Worm (Caenorhabditis elegans) whole organism, L2 larva: Measurements from ENCODE around the gene nhr-92.
"Not testable (repeated sequence)": the region's sequence is repeated elsewhere in the genome, so short reads cannot be mapped to it uniquely, and the experiment has no call there.

Source experiments
- F13H6.1 ChIP-seq: sonication (generic microtip); optimal IDR thresholded peaks from 2 replicates; lab custom pipeline; 2016; ENCODE audit warnings: missing genetic modification characterization, missing compliant biosample characterization
- Y55F3AM.14 ChIP-seq: fragments of 200-800 bp; sonication (Bioruptor generic); optimal IDR thresholded peaks from 2 replicates; lab custom pipeline; 2018; ENCODE audit warnings: mild to moderate bottlenecking, missing genetic modification characterization, missing compliant biosample characterization
- ZK546.5 ChIP-seq: sonication (generic microtip); optimal IDR thresholded peaks from 2 replicates; lab custom pipeline; 2017; ENCODE audit warnings: missing biosample characterization, missing genetic modification characterization
- alr-1 ChIP-seq: fragments of 150-350 bp; optimal IDR thresholded peaks from 2 replicates; lab custom pipeline; 2014; ENCODE audit warnings: missing biosample characterization, missing genetic modification characterization
- ama-1 ChIP-seq: fragments of 150-350 bp; optimal IDR thresholded peaks from 2 replicates; lab custom pipeline; 2018; ENCODE audit warnings: inconsistent platforms
- blmp-1 ChIP-seq: sonication (generic microtip); optimal IDR thresholded peaks from 2 replicates; lab custom pipeline; 2017; ENCODE audit warnings: missing genetic modification characterization, mild to moderate bottlenecking, missing compliant biosample characterization, antibody characterized with exemption, moderate library complexity; ENCODE audit not compliant: insufficient read depth
- ceh-16 ChIP-seq: fragments of 150-350 bp; optimal IDR thresholded peaks from 2 replicates; lab custom pipeline; 2014; ENCODE audit warnings: missing biosample characterization, missing genetic modification characterization
- ceh-82 ChIP-seq: fragments of 150-350 bp; optimal IDR thresholded peaks from 2 replicates; lab custom pipeline; 2014; ENCODE audit warnings: missing biosample characterization, missing genetic modification characterization
- crh-2 ChIP-seq: sonication (generic microtip); optimal IDR thresholded peaks from 2 replicates; lab custom pipeline; 2017; ENCODE audit warnings: missing biosample characterization, missing genetic modification characterization
- elt-1 ChIP-seq: fragments of 150-350 bp; optimal IDR thresholded peaks from 2 replicates; lab custom pipeline; 2014; ENCODE audit warnings: missing biosample characterization, missing genetic modification characterization
- fos-1 ChIP-seq: fragments of 150-350 bp; optimal IDR thresholded peaks from 2 replicates; lab custom pipeline; 2014; ENCODE audit warnings: missing biosample characterization, missing genetic modification characterization
- gmeb-1 ChIP-seq: fragments of 150-350 bp; optimal IDR thresholded peaks from 2 replicates; lab custom pipeline; 2014; ENCODE audit warnings: missing biosample characterization, missing genetic modification characterization
- lin-11 ChIP-seq: fragments of 150-350 bp; sonication (generic microtip); optimal IDR thresholded peaks from 2 replicates; lab custom pipeline; 2014; ENCODE audit warnings: missing biosample characterization, missing genetic modification characterization, inconsistent platforms, mixed read lengths
- lin-13 ChIP-seq: fragments of 150-350 bp; optimal IDR thresholded peaks from 2 replicates; lab custom pipeline; 2014; ENCODE audit warnings: missing biosample characterization, missing genetic modification reagents, missing genetic modification characterization
- lin-39 ChIP-seq: fragments of 150-350 bp; optimal IDR thresholded peaks from 2 replicates; lab custom pipeline; 2014; ENCODE audit warnings: missing biosample characterization, missing genetic modification reagents, missing genetic modification characterization
- lsy-2 ChIP-seq, 2 experiments: fragments of 150-350 bp in 1 of 2; sonication (generic microtip) in 1 of 2; optimal IDR thresholded peaks; 2 replicates each; lab custom pipeline; 2014 to 2017; ENCODE audit warnings: missing biosample characterization in 2 of 2, missing genetic modification characterization in 2 of 2
- mbf-1 ChIP-seq: sonication (generic microtip); optimal IDR thresholded peaks from 2 replicates; lab custom pipeline; 2017; ENCODE audit warnings: missing biosample characterization, missing genetic modification characterization
- mdl-1 ChIP-seq, 2 experiments: fragments of 150-350 bp in 1 of 2; sonication (generic microtip) in 1 of 2; optimal IDR thresholded peaks; 2 replicates each; lab custom pipeline; 2017; ENCODE audit warnings: missing biosample characterization in 2 of 2, missing genetic modification characterization in 2 of 2
- nhr-10 ChIP-seq: sonication (generic microtip); optimal IDR thresholded peaks from 2 replicates; lab custom pipeline; 2017; ENCODE audit warnings: missing biosample characterization, missing genetic modification characterization
- nhr-11 ChIP-seq: fragments of 150-350 bp; optimal IDR thresholded peaks from 2 replicates; lab custom pipeline; 2014; ENCODE audit warnings: missing biosample characterization, missing genetic modification characterization
- nhr-12 ChIP-seq: fragments of 150-350 bp; optimal IDR thresholded peaks from 2 replicates; lab custom pipeline; 2014; ENCODE audit warnings: missing biosample characterization, missing genetic modification characterization
- nhr-129 ChIP-seq: fragments of 150-350 bp; optimal IDR thresholded peaks from 2 replicates; lab custom pipeline; 2014; ENCODE audit warnings: missing biosample characterization, missing genetic modification characterization
- nhr-21 ChIP-seq: fragments of 150-350 bp; optimal IDR thresholded peaks from 2 replicates; lab custom pipeline; 2014; ENCODE audit warnings: missing biosample characterization, missing genetic modification characterization
- nhr-23 ChIP-seq: fragments of 150-350 bp; optimal IDR thresholded peaks from 2 replicates; lab custom pipeline; 2014; ENCODE audit warnings: missing biosample characterization, missing genetic modification reagents, missing genetic modification characterization
- nhr-237 ChIP-seq: fragments of 150-350 bp; optimal IDR thresholded peaks from 2 replicates; lab custom pipeline; 2014; ENCODE audit warnings: missing biosample characterization, missing genetic modification characterization
- nhr-25 ChIP-seq: fragments of 150-350 bp; sonication (generic microtip); optimal IDR thresholded peaks from 3 replicates; lab custom pipeline; 2014; ENCODE audit warnings: missing biosample characterization, missing genetic modification characterization
- nhr-6 ChIP-seq: fragments of 150-350 bp; optimal IDR thresholded peaks from 2 replicates; lab custom pipeline; 2014; ENCODE audit warnings: missing biosample characterization, missing genetic modification characterization
- nhr-77 ChIP-seq: fragments of 150-350 bp; optimal IDR thresholded peaks from 2 replicates; lab custom pipeline; 2014; ENCODE audit warnings: missing biosample characterization, missing genetic modification characterization
- peb-1 ChIP-seq: fragments of 150-350 bp; optimal IDR thresholded peaks from 2 replicates; lab custom pipeline; 2014; ENCODE audit warnings: missing biosample characterization, missing genetic modification characterization
- sem-4 ChIP-seq: fragments of 150-350 bp; optimal IDR thresholded peaks from 2 replicates; lab custom pipeline; 2014; ENCODE audit warnings: missing biosample characterization, missing genetic modification reagents, missing genetic modification characterization
- sma-3 ChIP-seq: sonication (generic microtip); optimal IDR thresholded peaks from 2 replicates; lab custom pipeline; 2016; ENCODE audit warnings: missing genetic modification reagents, missing genetic modification characterization, missing compliant biosample characterization
- sma-9 ChIP-seq, 2 experiments: fragments of 150-350 bp in 1 of 2; sonication (generic microtip) in 1 of 2; optimal IDR thresholded peaks; 2 replicates each; lab custom pipeline; 2014 to 2016; ENCODE audit warnings: missing genetic modification characterization in 2 of 2, mild to moderate bottlenecking in 1 of 2, missing biosample characterization in 1 of 2, missing compliant biosample characterization in 1 of 2, missing genetic modification reagents in 1 of 2, moderate library complexity in 1 of 2
- snpc-4 ChIP-seq: fragments of 150-350 bp; optimal IDR thresholded peaks from 2 replicates; lab custom pipeline; 2014; ENCODE audit warnings: missing biosample characterization, missing genetic modification characterization
- unc-39 ChIP-seq: fragments of 150-350 bp; optimal IDR thresholded peaks from 2 replicates; lab custom pipeline; 2014; ENCODE audit warnings: missing biosample characterization, missing genetic modification characterization
- unc-55 ChIP-seq: fragments of 150-350 bp; sonication (generic microtip); optimal IDR thresholded peaks from 3 replicates; lab custom pipeline; 2014; ENCODE audit warnings: missing biosample characterization, missing genetic modification reagents, missing genetic modification characterization
- unc-62 ChIP-seq: fragments of 150-350 bp; optimal IDR thresholded peaks from 2 replicates; lab custom pipeline; 2014; ENCODE audit warnings: missing biosample characterization, missing genetic modification reagents, missing genetic modification characterization
- zag-1 ChIP-seq: fragments of 150-350 bp; optimal IDR thresholded peaks from 2 replicates; lab custom pipeline; 2014; ENCODE audit warnings: missing biosample characterization, missing genetic modification characterization
- ztf-1 ChIP-seq: fragments of 200-800 bp; sonication (Bioruptor generic); conservative IDR thresholded peaks from 2 replicates; pipeline ENCODE4 v1.3.6; 2022; ENCODE audit warnings: missing genetic modification characterization, missing compliant biosample characterization

Gene nhr-92

ce11 chrIV:1632593-1632992, 12.7 kb downstream of the nhr-92 start:
- no peak for TF ChIP-seq ztf-1 (GFP tag; lab: Robert Waterston, UW)
- no peak for TF ChIP-seq nhr-77 (tag; lab: Kevin White, UChicago)
- TF ChIP-seq nhr-21 (tag; lab: Kevin White, UChicago) = no peak
- TF ChIP-seq nhr-129 (tag; lab: Kevin White, UChicago) = no peak
- no peak for TF ChIP-seq gmeb-1
- TF ChIP-seq unc-39 (tag; lab: Kevin White, UChicago) = no peak
- no peak for TF ChIP-seq nhr-11 (tag; lab: Kevin White, UChicago)
- TF ChIP-seq F13H6.1 (tag; lab: Kevin White, UChicago) = no peak
- TF ChIP-seq nhr-10 (tag; lab: Kevin White, UChicago) = no peak
- no peak for TF ChIP-seq ZK546.5 (tag; lab: Kevin White, UChicago)
- no peak for TF ChIP-seq crh-2
- TF ChIP-seq fos-1 = no peak
- TF ChIP-seq sma-3 (GFP tag; lab: Kevin White, UChicago) = no peak
- TF ChIP-seq lin-11 (tag; lab: Kevin White, UChicago) = no peak
- TF ChIP-seq lin-13 (GFP tag; lab: Kevin White, UChicago) = no peak
- TF ChIP-seq mdl-1 (tag; optimal IDR thresholded peaks at IDR 0.05; lab: Kevin White, UChicago) = no peak

- no peak for TF ChIP-seq crh-2
- no peak for TF ChIP-seq nhr-12
- TF ChIP-seq elt-1 (tag; lab: Kevin White, UChicago) = no peak
- TF ChIP-seq ceh-82 = no peak
- no peak for TF ChIP-seq sma-9 (GFP tag; optimal IDR thresholded peaks at IDR 0.05; lab: Kevin White, UChicago)
- TF ChIP-seq sma-9 (tag; optimal IDR thresholded peaks at IDR 0.05; lab: Kevin White, UChicago) = no peak
- TF ChIP-seq nhr-25 (tag; lab: Kevin White, UChicago) = no peak
- no peak for TF ChIP-seq ama-1 (lab: Kevin White, UChicago)
- TF ChIP-seq nhr-77 (tag; lab: Kevin White, UChicago) = no peak
- no peak for TF ChIP-seq unc-39 (tag; lab: Kevin White, UChicago)
- TF ChIP-seq ZK546.5 (tag; lab: Kevin White, UChicago) = no peak
- TF ChIP-seq, all 48 proteins: peak for 0
Measured at ce11 chrIV:1633445-1633844, 13.6 kb downstream of the nhr-92 start, which contains the start of gene Y41D4B.6. Gene Y41D4B.6, plus strand, starts transcription at chrIV:1633745.

- no peak for TF ChIP-seq mbf-1
- TF ChIP-seq nhr-21 (tag; lab: Kevin White, UChicago) = no peak
- TF ChIP-seq ama-1 (lab: Kevin White, UChicago) = no peak
- TF ChIP-seq unc-55 (GFP tag; lab: Kevin White, UChicago) = no peak
- no peak for TF ChIP-seq alr-1 (tag; lab: Kevin White, UChicago)
- TF ChIP-seq sma-9 (GFP tag; optimal IDR thresholded peaks at IDR 0.05; lab: Kevin White, UChicago) = no peak
- TF ChIP-seq sma-9 (tag; optimal IDR thresholded peaks at IDR 0.05; lab: Kevin White, UChicago) = no peak
- no peak for TF ChIP-seq peb-1
- no peak for TF ChIP-seq sem-4
- TF ChIP-seq ceh-16 (tag; lab: Kevin White, UChicago) = no peak
- TF ChIP-seq gmeb-1 = no peak
- no peak for TF ChIP-seq zag-1 (tag; lab: Kevin White, UChicago)
- no peak for TF ChIP-seq nhr-23 (tag; lab: Kevin White, UChicago)
- TF ChIP-seq blmp-1 = no peak
- no peak for TF ChIP-seq snpc-4 (tag; lab: Kevin White, UChicago)
- TF ChIP-seq nhr-12 = no peak
- TF ChIP-seq ZK546.5 (tag; lab: Kevin White, UChicago) = no peak
- TF ChIP-seq lin-13 (GFP tag; lab: Kevin White, UChicago) = no peak
- no peak for TF ChIP-seq lin-11 (tag; lab: Kevin White, UChicago)
- TF ChIP-seq unc-62 (GFP tag; lab: Kevin White, UChicago) = no peak
- TF ChIP-seq nhr-11 (tag; lab: Kevin White, UChicago) = no peak
Measured at ce11 chrIV:1637333-1637732, 17.4 kb downstream of the nhr-92 start.

DNA sequence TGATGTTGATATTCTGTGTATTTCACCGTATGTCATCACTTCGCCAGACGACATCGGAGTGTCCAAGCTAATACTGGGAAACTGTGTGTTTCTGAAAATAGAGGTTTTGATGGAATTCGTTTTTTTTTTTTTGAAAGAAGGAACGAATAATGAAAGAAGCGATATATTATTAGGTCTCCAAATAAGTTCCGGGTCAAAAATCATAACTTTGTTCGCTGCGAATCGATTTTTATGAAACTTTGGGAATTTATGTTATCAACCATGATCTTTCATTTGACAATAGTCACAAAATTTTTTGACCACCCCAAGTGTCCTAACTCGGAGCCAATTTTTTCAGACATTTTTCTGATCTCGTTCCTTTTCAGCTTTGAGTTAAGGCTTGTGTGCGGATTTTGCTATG, 25.3 kb downstream of the nhr-92 start, which contains the start of gene nhr-274:
TSS of gene nhr-274 (minus strand) at position 101 of the 400 bp plus-strand sequence.
- TF ChIP-seq lin-13 (GFP tag; lab: Kevin White, UChicago); peb-1; alr-1 (tag; lab: Kevin White, UChicago): not testable (repeated sequence)
- TF ChIP-seq, all 48 proteins: peak for 0; not testable (repeated sequence) for 48

DNA sequence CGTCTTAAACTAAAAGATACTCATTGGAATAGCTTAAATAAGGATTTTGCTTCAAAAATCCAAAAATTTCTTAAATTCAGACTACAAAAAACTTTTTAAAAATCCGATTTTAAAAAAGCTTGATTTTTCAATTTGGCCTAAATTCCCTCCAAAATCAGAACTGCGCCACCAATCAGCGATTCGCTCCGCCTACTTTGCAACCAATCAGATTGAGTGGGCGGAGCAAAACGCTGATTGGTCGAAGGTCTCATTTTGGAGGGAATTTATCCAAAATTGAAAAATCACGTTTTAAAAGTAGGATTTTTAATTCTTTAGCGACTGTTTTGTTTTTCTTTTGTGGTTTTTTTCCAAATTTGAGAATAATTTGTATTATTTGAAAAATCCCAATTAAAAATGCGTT, 29.5 kb downstream of the nhr-92 start:
- no peak for TF ChIP-seq nhr-237
- TF ChIP-seq nhr-6 (tag; lab: Kevin White, UChicago) = no peak
- no peak for TF ChIP-seq lsy-2 (tag; optimal IDR thresholded peaks at IDR 0.05; lab: Kevin White, UChicago)
- TF ChIP-seq ztf-1 (GFP tag; lab: Robert Waterston, UW) = no peak
- no peak for TF ChIP-seq lin-39
- TF ChIP-seq nhr-12 = no peak
- TF ChIP-seq ZK546.5 (tag; lab: Kevin White, UChicago) = no peak
- no peak for TF ChIP-seq Y55F3AM.14
- TF ChIP-seq nhr-11 (tag; lab: Kevin White, UChicago) = no peak
- no peak for TF ChIP-seq nhr-10 (tag; lab: Kevin White, UChicago)
